Fruit fly (Drosophila melanogaster) whole organism, embryonic: ENCODE results near the gene TfIIS.

Experiments used
- ATbp ChIP-seq: fragments of 200-800 bp; sonication (Bioruptor generic); optimal IDR thresholded peaks from 2 replicates; lab custom pipeline; 2017; ENCODE audit warnings: missing biosample characterization, mild to moderate bottlenecking, missing genetic modification characterization, missing genetic modification reagents
- Atf-2 ChIP-seq: fragments of 200-800 bp; sonication (Bioruptor generic); optimal IDR thresholded peaks from 2 replicates; lab custom pipeline; 2016; ENCODE audit warnings: missing biosample characterization, missing genetic modification characterization
- B-H1 ChIP-seq: fragments of 200-800 bp; sonication (Bioruptor generic); IDR thresholded peaks from 3 replicates; pipeline ENCODE4 v1.3.6; 2022; ENCODE audit warnings: missing biosample characterization, missing genetic modification characterization
- CG10543 ChIP-seq: fragments of 200-800 bp; sonication (Bioruptor generic); optimal IDR thresholded peaks from 3 replicates; lab custom pipeline; 2017; ENCODE audit warnings: missing biosample characterization, mild to moderate bottlenecking, missing genetic modification characterization, moderate library complexity
- CG11560 ChIP-seq: fragments of 200-800 bp; sonication (Bioruptor generic); IDR thresholded peaks from 3 replicates; pipeline ENCODE4 v1.3.6; 2022; ENCODE audit warnings: missing biosample characterization, missing genetic modification characterization
- CG12942 ChIP-seq: fragments of 200-800 bp; sonication (Bioruptor generic); optimal IDR thresholded peaks from 3 replicates; lab custom pipeline; 2016; ENCODE audit warnings: missing biosample characterization, missing genetic modification characterization
- CG15073 ChIP-seq: fragments of 200-800 bp; sonication (Bioruptor generic); optimal IDR thresholded peaks from 2 replicates; lab custom pipeline; 2016; ENCODE audit warnings: missing biosample characterization, missing genetic modification characterization
- CG16779 ChIP-seq: fragments of 200-800 bp; sonication (Bioruptor generic); IDR thresholded peaks from 2 replicates; pipeline ENCODE4 v1.3.6; 2022; ENCODE audit warnings: missing biosample characterization, missing genetic modification characterization
- CG17912 ChIP-seq: fragments of 200-800 bp; sonication (Bioruptor generic); optimal IDR thresholded peaks from 2 replicates; lab custom pipeline; 2018; ENCODE audit warnings: missing biosample characterization, mild to moderate bottlenecking, missing genetic modification characterization
- CG18619 ChIP-seq: fragments of 200-800 bp; sonication (Bioruptor generic); optimal IDR thresholded peaks from 3 replicates; lab custom pipeline; 2017; ENCODE audit warnings: missing biosample characterization, mild to moderate bottlenecking, missing genetic modification characterization
- CG2116 ChIP-seq: fragments of 200-800 bp; sonication (Bioruptor generic); optimal IDR thresholded peaks from 3 replicates; lab custom pipeline; 2018; ENCODE audit warnings: missing biosample characterization, mild to moderate bottlenecking, missing genetic modification characterization
- CG30403 ChIP-seq: fragments of 200-800 bp; sonication (Bioruptor generic); optimal IDR thresholded peaks from 3 replicates; lab custom pipeline; 2016; ENCODE audit warnings: missing biosample characterization, missing genetic modification characterization
- CG32532 ChIP-seq: fragments of 200-800 bp; sonication (Bioruptor generic); IDR thresholded peaks from 2 replicates; pipeline ENCODE4 v1.3.6; 2022; ENCODE audit warnings: missing biosample characterization, missing genetic modification characterization
- CG33557 ChIP-seq: fragments of 200-800 bp; sonication (Bioruptor generic); optimal IDR thresholded peaks from 2 replicates; lab custom pipeline; 2019; ENCODE audit warnings: missing biosample characterization, mild to moderate bottlenecking, missing genetic modification characterization, moderate library complexity
- CG34422 ChIP-seq: fragments of 200-800 bp; sonication (Bioruptor generic); IDR thresholded peaks from 3 replicates; pipeline ENCODE4 v1.3.6; 2022; ENCODE audit warnings: missing biosample characterization, missing genetic modification characterization
- CG4360 ChIP-seq: fragments of 200-800 bp; sonication (Bioruptor generic); IDR thresholded peaks from 2 replicates; pipeline ENCODE4 v1.3.6; 2022; ENCODE audit warnings: missing biosample characterization, missing genetic modification characterization
- CG4404 ChIP-seq: fragments of 200-800 bp; sonication (Bioruptor generic); IDR thresholded peaks from 2 replicates; pipeline ENCODE4 v1.3.6; 2022; ENCODE audit warnings: missing biosample characterization, missing genetic modification characterization
- CG4424 ChIP-seq: fragments of 200-800 bp; sonication (Bioruptor generic); optimal IDR thresholded peaks from 3 replicates; lab custom pipeline; 2016; ENCODE audit warnings: missing biosample characterization, missing genetic modification characterization
- CG4617 ChIP-seq: fragments of 200-800 bp; sonication (Bioruptor generic); optimal IDR thresholded peaks from 3 replicates; lab custom pipeline; 2016; ENCODE audit warnings: missing biosample characterization, missing genetic modification characterization, borderline replicate concordance
- CG4707 ChIP-seq: fragments of 200-800 bp; sonication (Bioruptor generic); optimal IDR thresholded peaks from 2 replicates; lab custom pipeline; 2018; ENCODE audit warnings: missing biosample characterization, mild to moderate bottlenecking, missing genetic modification characterization, moderate library complexity
- CG5245 ChIP-seq: fragments of 200-800 bp; sonication (Bioruptor generic); optimal IDR thresholded peaks from 3 replicates; lab custom pipeline; 2016; ENCODE audit warnings: missing biosample characterization, missing genetic modification characterization
- CG6765 ChIP-seq: fragments of 200-800 bp; sonication (Bioruptor generic); optimal IDR thresholded peaks from 3 replicates; lab custom pipeline; 2017; ENCODE audit warnings: missing biosample characterization, mild to moderate bottlenecking, missing genetic modification characterization
- CG8765 ChIP-seq: fragments of 200-800 bp; sonication (Bioruptor generic); IDR thresholded peaks from 2 replicates; pipeline ENCODE4 v1.3.6; 2022; ENCODE audit warnings: missing biosample characterization, missing genetic modification characterization
- D ChIP-seq, 2 experiments: fragments of 200-800 bp in 1 of 2; fragments of >200 bp in 1 of 2; sonication (Bioruptor generic) in 1 of 2; optimal IDR thresholded peaks; 2 replicates in 1 of 2; 3 replicates in 1 of 2; lab custom pipeline; 2017; ENCODE audit warnings: mild to moderate bottlenecking in 1 of 2, missing biosample characterization in 1 of 2, missing genetic modification characterization in 1 of 2, missing genetic modification reagents in 1 of 2
- D19B ChIP-seq: fragments of 200-800 bp; sonication (Bioruptor generic); optimal IDR thresholded peaks from 2 replicates; lab custom pipeline; 2017; ENCODE audit warnings: missing biosample characterization, mild to moderate bottlenecking, missing genetic modification characterization
- Dek ChIP-seq: fragments of 200-800 bp; sonication (Bioruptor generic); optimal IDR thresholded peaks from 3 replicates; lab custom pipeline; 2019; ENCODE audit warnings: missing biosample characterization, mild to moderate bottlenecking, missing genetic modification characterization, moderate library complexity
- E2f2 ChIP-seq: fragments of 200-800 bp; sonication (Bioruptor generic); IDR thresholded peaks from 2 replicates; pipeline ENCODE4 v1.3.6; 2022; ENCODE audit warnings: missing biosample characterization, missing genetic modification characterization
- ERR ChIP-seq: fragments of 200-800 bp; sonication (Bioruptor generic); optimal IDR thresholded peaks from 2 replicates; lab custom pipeline; 2016; ENCODE audit warnings: missing biosample characterization, missing genetic modification characterization
- MBD-R2 ChIP-seq: fragments of 200-800 bp; sonication (Bioruptor generic); IDR thresholded peaks from 2 replicates; pipeline ENCODE4 v1.3.6; 2022; ENCODE audit warnings: missing biosample characterization, missing genetic modification characterization
- Nf-YB ChIP-seq: fragments of 200-800 bp; sonication (Bioruptor generic); optimal IDR thresholded peaks from 3 replicates; lab custom pipeline; 2019; ENCODE audit warnings: missing biosample characterization, mild to moderate bottlenecking, missing genetic modification characterization, moderate library complexity
- Side ChIP-seq: fragments of 200-800 bp; sonication (Bioruptor generic); optimal IDR thresholded peaks from 2 replicates; lab custom pipeline; 2016; ENCODE audit warnings: missing biosample characterization, missing genetic modification characterization
- ab ChIP-seq: fragments of 200-800 bp; sonication (Bioruptor generic); optimal IDR thresholded peaks from 2 replicates; lab custom pipeline; 2016; ENCODE audit warnings: missing biosample characterization, missing genetic modification characterization
- br ChIP-seq: fragments of >200 bp; optimal IDR thresholded peaks from 2 replicates; lab custom pipeline; 2017
- ci ChIP-seq: fragments of 200-800 bp; sonication (Bioruptor generic); IDR thresholded peaks from 3 replicates; pipeline ENCODE4 v1.3.6; 2022; ENCODE audit warnings: missing biosample characterization, missing genetic modification characterization
- crp ChIP-seq, 2 experiments: fragments of 200-800 bp; sonication (Bioruptor generic); optimal IDR thresholded peaks; 2 replicates in 1 of 2; 3 replicates in 1 of 2; lab custom pipeline; 2017; ENCODE audit warnings: missing biosample characterization in 2 of 2, missing genetic modification characterization in 2 of 2, mild to moderate bottlenecking in 1 of 2, moderate library complexity in 1 of 2
- dmrt11E ChIP-seq: fragments of 200-800 bp; sonication (Bioruptor generic); optimal IDR thresholded peaks from 3 replicates; lab custom pipeline; 2018; ENCODE audit warnings: missing biosample characterization, mild to moderate bottlenecking, missing genetic modification characterization, moderate library complexity
- fd96Cb ChIP-seq: fragments of 200-800 bp; sonication (Bioruptor generic); optimal IDR thresholded peaks from 2 replicates; lab custom pipeline; 2018; ENCODE audit warnings: missing biosample characterization, mild to moderate bottlenecking, missing genetic modification characterization, moderate library complexity
- gcm2 ChIP-seq: fragments of 200-800 bp; sonication (Bioruptor generic); optimal IDR thresholded peaks from 2 replicates; lab custom pipeline; 2016; ENCODE audit warnings: missing biosample characterization, missing genetic modification characterization
- gro ChIP-seq: fragments of 200-800 bp; sonication (Bioruptor generic); optimal IDR thresholded peaks from 2 replicates; lab custom pipeline; 2016; ENCODE audit warnings: missing biosample characterization, missing genetic modification characterization
- hbn ChIP-seq: fragments of 200-800 bp; sonication (Bioruptor generic); IDR thresholded peaks from 2 replicates; pipeline ENCODE4 v1.3.6; 2022; ENCODE audit warnings: missing biosample characterization, missing genetic modification characterization; ENCODE audit not compliant: partially characterized antibody
- kay ChIP-seq: fragments of 200-800 bp; sonication (Bioruptor generic); optimal IDR thresholded peaks from 2 replicates; lab custom pipeline; 2016; ENCODE audit warnings: missing biosample characterization, missing genetic modification characterization
- nau ChIP-seq: fragments of 200-800 bp; sonication (Bioruptor generic); optimal IDR thresholded peaks from 3 replicates; lab custom pipeline; 2017; ENCODE audit warnings: missing biosample characterization, mild to moderate bottlenecking, missing genetic modification characterization, missing genetic modification reagents
- pfk ChIP-seq: fragments of 200-800 bp; sonication (Bioruptor generic); optimal IDR thresholded peaks from 2 replicates; lab custom pipeline; 2018; ENCODE audit warnings: missing biosample characterization, mild to moderate bottlenecking, missing genetic modification characterization, moderate library complexity
- psq ChIP-seq: fragments of 200-800 bp; sonication (Bioruptor generic); optimal IDR thresholded peaks from 2 replicates; lab custom pipeline; 2017; ENCODE audit warnings: missing biosample characterization, missing genetic modification characterization
- rib ChIP-seq: fragments of 200-800 bp; sonication (Bioruptor generic); IDR thresholded peaks from 2 replicates; pipeline ENCODE4 v1.3.6; 2022; ENCODE audit warnings: missing biosample characterization, missing genetic modification characterization
- sc ChIP-seq, 3 experiments: fragments of >200 bp in 2 of 3; fragments of 200-800 bp in 1 of 3; sonication (Bioruptor generic) in 1 of 3; optimal IDR thresholded peaks; 2 replicates in 2 of 3; 3 replicates in 1 of 3; lab custom pipeline; 2017; ENCODE audit warnings: mild to moderate bottlenecking in 1 of 3, missing biosample characterization in 1 of 3, missing genetic modification characterization in 1 of 3, missing genetic modification reagents in 1 of 3
- sd ChIP-seq: fragments of 200-800 bp; sonication (Bioruptor generic); optimal IDR thresholded peaks from 3 replicates; lab custom pipeline; 2018; ENCODE audit warnings: missing biosample characterization, mild to moderate bottlenecking, missing genetic modification characterization, moderate library complexity
- sisA ChIP-seq: fragments of 200-800 bp; sonication (Bioruptor generic); IDR thresholded peaks from 2 replicates; pipeline ENCODE4 v1.3.6; 2022; ENCODE audit warnings: missing biosample characterization, missing genetic modification characterization
- stc ChIP-seq: fragments of 200-800 bp; sonication (Bioruptor generic); IDR thresholded peaks from 2 replicates; pipeline ENCODE4 v1.3.6; 2022; ENCODE audit warnings: missing biosample characterization, missing genetic modification characterization
- wor ChIP-seq: fragments of 200-800 bp; sonication (Bioruptor generic); IDR thresholded peaks from 2 replicates; pipeline ENCODE4 v1.3.6; 2022; ENCODE audit warnings: missing biosample characterization, missing genetic modification characterization

TfIIS gene

dm6 chr2L:15009703-15010102, 50.9 kb downstream of the TfIIS start, which contains the start of the genes THG and Rnmt (continued):
- TF ChIP-seq br (lab: Kevin White, UChicago) (no peak), rib (GFP tag; lab: Robert Waterston, UW) (peak; percentile 73), CG11560 (tag; lab: Robert Waterston, UW) (peak; percentile 51; the same call in 1 of the 3 replicates), CG4424 (GFP tag; lab: Kevin White, UChicago) (peak; percentile 82), stc (GFP tag; lab: Robert Waterston, UW) (peak; percentile 61), ERR (peak; percentile 31), CG12942 (GFP tag; lab: Kevin White, UChicago) (peak; percentile 78), CG16779 (0 out of 2 replicates have a peak, but pooled peaks have one; percentile 9), E2f2 (GFP tag; lab: Robert Waterston, UW) (peak; percentile 76), gcm2 (peak; percentile 38), ATbp (GFP tag; lab: Kevin White, UChicago) (peak; percentile 57), psq (peak; percentile 52), CG4707 (peak; percentile 20), dmrt11E (peak; percentile 88), B-H1 (peak; percentile 68), CG33557 (GFP tag; lab: Kevin White, UChicago) (peak; percentile 81), pfk (peak; percentile 6), MBD-R2 (GFP tag; lab: Robert Waterston, UW) (peak; percentile 93), CG4617 (GFP tag; lab: Kevin White, UChicago) (peak; percentile 73), D19B (GFP tag; lab: Kevin White, UChicago) (peak; percentile 3), CG4404 (GFP tag; lab: Robert Waterston, UW) (peak; percentile 78), fd96Cb (tag; lab: Kevin White, UChicago) (peak; percentile 63), CG17912 (peak; percentile 2), ci (GFP tag; lab: Robert Waterston, UW) (peak; percentile 91), CG10543 (GFP tag; lab: Kevin White, UChicago) (peak; percentile 76), Side (GFP tag; lab: Kevin White, UChicago) (peak; percentile 57), CG34422 (peak; percentile 86), CG18619 (GFP tag; lab: Kevin White, UChicago) (peak; percentile 69), CG2116 (GFP tag; lab: Kevin White, UChicago) (peak; percentile 84), Atf-2 (GFP tag; lab: Kevin White, UChicago) (peak; percentile 50), CG15073 (GFP tag; lab: Kevin White, UChicago) (no peak), gro (peak; percentile 67), hbn (peak; percentile 83), sisA (peak; percentile 78), sd (tag; lab: Kevin White, UChicago) (peak; percentile 50), Nf-YB (GFP tag; lab: Kevin White, UChicago) (peak; percentile 60), CG5245 (GFP tag; lab: Kevin White, UChicago) (peak; percentile 59), nau (GFP tag; lab: Kevin White, UChicago) (peak; percentile 55), sc (optimal IDR thresholded peaks at IDR 0.05; lab: Kevin White, UChicago) (no peak), sc (GFP tag; optimal IDR thresholded peaks at IDR 0.05; lab: Kevin White, UChicago) (peak; percentile 61), ab (GFP tag; lab: Kevin White, UChicago) (no peak), CG8765 (GFP tag; lab: Robert Waterston, UW) (peak; percentile 68), kay (GFP tag; lab: Kevin White, UChicago) (peak; percentile 78), Dek (tag; lab: Kevin White, UChicago) (peak; percentile 73), crp (GFP tag; optimal IDR thresholded peaks at IDR 0.05; lab: Kevin White, UChicago) (peak; percentile 0 to 86), CG30403 (GFP tag; lab: Kevin White, UChicago) (peak; percentile 93), D (optimal IDR thresholded peaks at IDR 0.05; lab: Kevin White, UChicago) (no peak), D (GFP tag; optimal IDR thresholded peaks at IDR 0.05; lab: Kevin White, UChicago) (peak; percentile 48), wor (peak; percentile 69), CG4360 (no peak), CG32532 (peak; percentile 91), CG6765 (no peak)
